Fruit fly (Drosophila melanogaster) whole organism, pupa: ENCODE data around the gene Sfp93F.

Experiments used
- CG10348 ChIP-seq: fragments of 200-800 bp; sonication (Bioruptor generic); IDR thresholded peaks from 2 replicates; pipeline ENCODE4 v1.3.6; 2022; ENCODE audit warnings: missing biosample characterization, missing genetic modification characterization
- CG12605 ChIP-seq: fragments of 200-800 bp; sonication (Bioruptor generic); IDR thresholded peaks from 2 replicates; pipeline ENCODE4 v1.3.6; 2022; ENCODE audit warnings: missing biosample characterization, missing genetic modification characterization
- CG13204 ChIP-seq: fragments of 200-800 bp; sonication (Bioruptor generic); optimal IDR thresholded peaks from 2 replicates; lab custom pipeline; 2018; ENCODE audit warnings: missing biosample characterization, mild to moderate bottlenecking, missing genetic modification characterization, moderate library complexity
- CG14655 ChIP-seq: fragments of 200-800 bp; sonication (Bioruptor generic); optimal IDR thresholded peaks from 3 replicates; lab custom pipeline; 2017; ENCODE audit warnings: mild to moderate bottlenecking, missing biosample characterization, missing genetic modification reagents, missing genetic modification characterization
- CG15710 ChIP-seq: fragments of 200-800 bp; sonication (Bioruptor generic); optimal IDR thresholded peaks from 2 replicates; lab custom pipeline; 2018; ENCODE audit warnings: missing biosample characterization, mild to moderate bottlenecking, missing genetic modification characterization, moderate library complexity
- CG17806 ChIP-seq: fragments of 200-800 bp; sonication (Bioruptor generic); optimal IDR thresholded peaks from 2 replicates; lab custom pipeline; 2018; ENCODE audit warnings: missing biosample characterization, mild to moderate bottlenecking, missing genetic modification characterization, moderate library complexity
- CG32121 ChIP-seq: fragments of 200-800 bp; sonication (Bioruptor generic); IDR thresholded peaks from 2 replicates; pipeline ENCODE4 v1.3.6; 2022; ENCODE audit warnings: missing biosample characterization, missing genetic modification characterization
- CG34367 ChIP-seq: fragments of 200-800 bp; sonication (Bioruptor generic); optimal IDR thresholded peaks from 2 replicates; lab custom pipeline; 2018; ENCODE audit warnings: missing biosample characterization, mild to moderate bottlenecking, missing genetic modification characterization
- CG4496 ChIP-seq: fragments of 200-800 bp; sonication (Bioruptor generic); IDR thresholded peaks from 3 replicates; pipeline ENCODE4 v1.3.6; 2022; ENCODE audit warnings: missing biosample characterization, missing genetic modification characterization
- CG8159 ChIP-seq: fragments of 200-800 bp; sonication (Bioruptor generic); optimal IDR thresholded peaks from 3 replicates; lab custom pipeline; 2018; ENCODE audit warnings: missing biosample characterization, mild to moderate bottlenecking, missing genetic modification characterization, moderate library complexity
- CG8301 ChIP-seq: fragments of 200-800 bp; sonication (Bioruptor generic); optimal IDR thresholded peaks from 2 replicates; lab custom pipeline; 2018; ENCODE audit warnings: missing biosample characterization, mild to moderate bottlenecking, missing genetic modification characterization
- CG9948 ChIP-seq: fragments of 200-800 bp; sonication (Bioruptor generic); optimal IDR thresholded peaks from 2 replicates; lab custom pipeline; 2018; ENCODE audit warnings: missing biosample characterization, mild to moderate bottlenecking, missing genetic modification characterization, moderate library complexity
- D1 ChIP-seq: fragments of 200-800 bp; sonication (Bioruptor generic); optimal IDR thresholded peaks from 2 replicates; lab custom pipeline; 2018; ENCODE audit warnings: missing biosample characterization, mild to moderate bottlenecking, missing genetic modification characterization, moderate library complexity
- EcR ChIP-seq: fragments of 200-800 bp; sonication (Bioruptor generic); optimal IDR thresholded peaks from 3 replicates; lab custom pipeline; 2019; ENCODE audit warnings: missing biosample characterization, missing genetic modification characterization, mild to moderate bottlenecking, moderate library complexity, missing genetic modification reagents
- Ets98B ChIP-seq: fragments of 200-800 bp; sonication (Bioruptor generic); IDR thresholded peaks from 2 replicates; pipeline ENCODE4 v1.3.6; 2022; ENCODE audit warnings: missing biosample characterization, missing genetic modification characterization
- Pif1A ChIP-seq: fragments of 200-800 bp; sonication (Bioruptor generic); optimal IDR thresholded peaks from 3 replicates; lab custom pipeline; 2016; ENCODE audit warnings: missing biosample characterization, missing genetic modification characterization
- Pif1B ChIP-seq: fragments of 200-800 bp; sonication (Bioruptor generic); optimal IDR thresholded peaks from 3 replicates; lab custom pipeline; 2016; ENCODE audit warnings: missing biosample characterization, missing genetic modification characterization
- Snoo ChIP-seq: fragments of 200-800 bp; sonication (Bioruptor generic); optimal IDR thresholded peaks from 3 replicates; lab custom pipeline; 2017; ENCODE audit warnings: missing biosample characterization, mild to moderate bottlenecking, missing genetic modification characterization, inconsistent platforms
- fd96Ca ChIP-seq: fragments of 200-800 bp; sonication (Bioruptor generic); IDR thresholded peaks from 3 replicates; pipeline ENCODE4 v1.3.6; 2022; ENCODE audit warnings: missing biosample characterization, missing genetic modification characterization
- gl ChIP-seq: fragments of 200-800 bp; sonication (Bioruptor generic); optimal IDR thresholded peaks from 2 replicates; lab custom pipeline; 2018; ENCODE audit warnings: missing biosample characterization, mild to moderate bottlenecking, missing genetic modification characterization
- rn ChIP-seq: fragments of 200-800 bp; sonication (Bioruptor generic); IDR thresholded peaks from 2 replicates; pipeline ENCODE4 v1.3.6; 2022; ENCODE audit warnings: missing biosample characterization, missing genetic modification characterization

The Sfp93F gene

DNA sequence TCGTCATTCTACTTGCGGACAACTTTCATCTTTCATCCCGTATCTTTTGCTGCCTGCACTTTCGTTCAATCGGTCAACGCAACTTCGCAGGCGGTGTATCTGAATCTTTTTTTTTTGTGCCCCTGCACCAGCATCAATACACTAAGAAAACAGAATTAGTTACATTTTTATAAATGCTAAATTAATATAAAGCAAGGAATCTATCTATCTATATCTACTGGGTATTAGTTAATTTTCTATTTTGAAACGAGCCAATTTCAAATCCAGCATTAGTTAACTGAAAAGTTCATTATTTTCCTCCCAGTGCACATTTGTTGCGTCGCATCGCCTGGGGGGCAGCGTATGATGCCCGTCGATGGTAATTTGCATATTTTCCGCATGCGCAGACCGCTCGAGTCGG lies 3.2 kb downstream of the Sfp93F start:
- peak; percentile 76 for TF ChIP-seq CG12605 (GFP tag; lab: Robert Waterston, UW)
- TF ChIP-seq CG8301 (tag; lab: Kevin White, UChicago), result peak; percentile 64
- TF ChIP-seq Pif1B (GFP tag; lab: Kevin White, UChicago), result peak; percentile 49
- peak; percentile 50 for TF ChIP-seq CG9948 (tag; lab: Kevin White, UChicago)
- TF ChIP-seq CG34367 (tag; lab: Kevin White, UChicago), result peak; percentile 36
- TF ChIP-seq CG14655 (GFP tag; lab: Kevin White, UChicago), result peak; percentile 70
- peak; percentile 28 for TF ChIP-seq CG15710 (tag; lab: Kevin White, UChicago)
- TF ChIP-seq gl, result no peak
- TF ChIP-seq CG8159 (tag; lab: Kevin White, UChicago), result peak; percentile 41
- peak; percentile 51 for TF ChIP-seq CG10348
- peak; percentile 90 for TF ChIP-seq CG32121 (GFP tag; lab: Robert Waterston, UW)
- TF ChIP-seq Pif1A, result peak; percentile 18
- TF ChIP-seq Snoo, result peak; percentile 18
- TF ChIP-seq rn, result peak; percentile 72
- TF ChIP-seq EcR, result no peak
- TF ChIP-seq CG4496 (GFP tag; lab: Robert Waterston, UW), result peak; percentile 78
- TF ChIP-seq CG13204 (GFP tag; lab: Kevin White, UChicago), result no peak
- TF ChIP-seq Ets98B, result peak; percentile 85
- TF ChIP-seq fd96Ca (GFP tag; lab: Robert Waterston, UW), result peak; percentile 74
- TF ChIP-seq CG17806 (tag; lab: Kevin White, UChicago), result peak; percentile 43
- TF ChIP-seq D1 (tag; lab: Kevin White, UChicago), result no peak

DNA sequence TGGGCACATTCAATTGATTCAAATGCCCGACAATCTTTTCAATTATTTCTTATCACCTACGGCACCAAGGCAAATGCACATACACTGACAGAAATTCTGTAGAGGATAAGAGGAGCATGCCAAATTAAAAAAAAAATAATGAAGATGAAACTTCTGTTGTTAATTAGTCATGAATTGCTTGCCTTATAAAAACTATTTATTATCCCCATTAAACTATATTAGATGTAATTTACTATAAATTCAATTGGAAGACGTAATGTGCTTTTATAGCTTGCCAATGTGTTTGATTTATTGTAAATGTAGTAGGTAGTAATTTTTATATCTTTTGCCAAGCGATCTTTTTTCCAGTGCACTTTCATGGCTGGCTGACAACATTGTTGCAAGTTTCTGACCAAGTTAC lies 4.4 kb downstream of the Sfp93F start:
- no peak for TF ChIP-seq CG12605 (GFP tag; lab: Robert Waterston, UW)
- no peak for TF ChIP-seq Pif1B (GFP tag; lab: Kevin White, UChicago)
- peak; percentile 56; the same call in 1 of the 2 replicates for TF ChIP-seq Ets98B
- TF ChIP-seq CG13204 (GFP tag; lab: Kevin White, UChicago), result no peak
- TF ChIP-seq CG4496 (GFP tag; lab: Robert Waterston, UW), result 0 out of 3 replicates have a peak, but pooled peaks have one; percentile 33
- TF ChIP-seq CG14655 (GFP tag; lab: Kevin White, UChicago), result peak; percentile 29
- no peak for TF ChIP-seq gl
- peak; percentile 59; the same call in 1 of the 2 replicates for TF ChIP-seq CG32121 (GFP tag; lab: Robert Waterston, UW)

dm6 chr3R:21730955-21731354 lies 5.1 kb downstream of the Sfp93F start:
- TF ChIP-seq CG12605 (GFP tag; lab: Robert Waterston, UW), result no peak
- TF ChIP-seq CG15710 (tag; lab: Kevin White, UChicago), result no peak
- TF ChIP-seq CG8159 (tag; lab: Kevin White, UChicago), result no peak
- TF ChIP-seq CG32121 (GFP tag; lab: Robert Waterston, UW), result no peak
- TF ChIP-seq CG10348, result no peak
- TF ChIP-seq CG13204 (GFP tag; lab: Kevin White, UChicago), result no peak
- no peak for TF ChIP-seq Pif1A
- no peak for TF ChIP-seq gl
- no peak for TF ChIP-seq EcR
- no peak for TF ChIP-seq CG34367 (tag; lab: Kevin White, UChicago)
- TF ChIP-seq Ets98B, result no peak
- TF ChIP-seq Pif1B (GFP tag; lab: Kevin White, UChicago), result no peak
- TF ChIP-seq CG17806 (tag; lab: Kevin White, UChicago), result no peak
- TF ChIP-seq CG4496 (GFP tag; lab: Robert Waterston, UW), result no peak
- no peak for TF ChIP-seq CG9948 (tag; lab: Kevin White, UChicago)

DNA sequence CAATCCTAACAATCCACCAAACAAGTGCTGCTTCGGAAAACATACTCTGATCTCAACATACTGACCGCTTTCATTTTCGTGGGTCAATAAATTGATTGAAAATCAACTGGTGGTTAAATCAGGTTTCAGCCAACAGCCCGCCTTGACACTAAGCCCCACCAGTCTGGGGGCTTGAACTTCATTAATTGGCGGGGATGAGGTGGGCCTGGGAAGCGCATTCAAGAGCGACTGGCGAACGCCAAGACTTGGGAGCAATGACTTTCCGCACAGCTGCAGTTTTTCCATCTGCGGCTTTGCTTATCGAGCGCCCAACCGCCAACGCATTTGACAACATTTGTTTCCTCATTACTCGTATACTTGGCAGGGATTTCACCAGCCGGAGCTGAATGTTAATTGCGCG lies 9.5 kb downstream of the Sfp93F start:
- no peak for TF ChIP-seq CG34367 (tag; lab: Kevin White, UChicago)
- TF ChIP-seq CG4496 (GFP tag; lab: Robert Waterston, UW), result 0 out of 3 replicates have a peak, but pooled peaks have one; percentile 22
- TF ChIP-seq EcR, result peak; percentile 60

- TF ChIP-seq CG8159 (tag; lab: Kevin White, UChicago), result peak; percentile 57
- peak; percentile 37 for TF ChIP-seq CG8301 (tag; lab: Kevin White, UChicago)
- TF ChIP-seq CG34367 (tag; lab: Kevin White, UChicago), result no peak
- 0 out of 3 replicates have a peak, but pooled peaks have one; percentile 20 for TF ChIP-seq CG4496 (GFP tag; lab: Robert Waterston, UW)
- TF ChIP-seq gl, result no peak
- no peak for TF ChIP-seq CG10348
- no peak for TF ChIP-seq Snoo
- TF ChIP-seq CG15710 (tag; lab: Kevin White, UChicago), result peak; percentile 17
- peak; percentile 58 for TF ChIP-seq CG14655 (GFP tag; lab: Kevin White, UChicago)
- TF ChIP-seq, all 21 proteins: peak for 5
These were observed 13.6 kb downstream of the Sfp93F start for dm6 chr3R:21722457-21722856.

- TF ChIP-seq D1 (tag; lab: Kevin White, UChicago), result peak; percentile 67
- TF ChIP-seq fd96Ca (GFP tag; lab: Robert Waterston, UW), result no peak
- peak; percentile 67 for TF ChIP-seq rn
- TF ChIP-seq CG17806 (tag; lab: Kevin White, UChicago), result peak; percentile 75
- TF ChIP-seq Snoo, result peak; percentile 81
- TF ChIP-seq CG13204 (GFP tag; lab: Kevin White, UChicago), result peak; percentile 26
- peak; percentile 43; the same call in 1 of the 2 replicates for TF ChIP-seq CG12605 (GFP tag; lab: Robert Waterston, UW)
- TF ChIP-seq CG15710 (tag; lab: Kevin White, UChicago), result peak; percentile 75
- TF ChIP-seq CG32121 (GFP tag; lab: Robert Waterston, UW), result peak; percentile 82
- peak; percentile 47 for TF ChIP-seq gl
- TF ChIP-seq CG9948 (tag; lab: Kevin White, UChicago), result peak; percentile 79
- TF ChIP-seq EcR, result no peak
- peak; percentile 83 for TF ChIP-seq CG8301 (tag; lab: Kevin White, UChicago)
- TF ChIP-seq CG10348, result no peak
- TF ChIP-seq CG8159 (tag; lab: Kevin White, UChicago), result peak; percentile 79
- TF ChIP-seq CG14655 (GFP tag; lab: Kevin White, UChicago), result peak; percentile 85
- peak; percentile 63 for TF ChIP-seq CG34367 (tag; lab: Kevin White, UChicago)
- TF ChIP-seq Pif1B (GFP tag; lab: Kevin White, UChicago), result peak; percentile 64
- peak; percentile 85 for TF ChIP-seq CG4496 (GFP tag; lab: Robert Waterston, UW)
- TF ChIP-seq Pif1A, result peak; percentile 79
- peak; percentile 77 for TF ChIP-seq Ets98B
- TF ChIP-seq, all 21 proteins: peak for 18
These were observed 16.1 kb downstream of the Sfp93F start for dm6 chr3R:21719934-21720431.
